Fruit fly (Drosophila melanogaster) whole organism, embryonic: Measurements from ENCODE around the gene Acp65Aa.

ENCODE experiments used
- Asciz ChIP-seq: fragments of 200-800 bp; sonication (Bioruptor generic); optimal IDR thresholded peaks from 2 replicates; lab custom pipeline; 2017; ENCODE audit warnings: missing biosample characterization, mild to moderate bottlenecking, missing genetic modification characterization, missing genetic modification reagents
- C15 ChIP-seq: fragments of 200-800 bp; sonication (Bioruptor generic); IDR thresholded peaks from 3 replicates; pipeline ENCODE4 v1.3.6; 2022; ENCODE audit warnings: missing biosample characterization, missing genetic modification characterization
- CG12104 ChIP-seq: fragments of 200-800 bp; sonication (Bioruptor generic); optimal IDR thresholded peaks from 3 replicates; lab custom pipeline; 2016; ENCODE audit warnings: missing biosample characterization, missing genetic modification characterization
- CG12744 ChIP-seq: fragments of 200-800 bp; sonication (Bioruptor generic); optimal IDR thresholded peaks from 2 replicates; lab custom pipeline; 2016; ENCODE audit warnings: missing biosample characterization, missing genetic modification characterization
- CG14050 ChIP-seq: fragments of 200-800 bp; sonication (Bioruptor generic); IDR thresholded peaks from 3 replicates; pipeline ENCODE4 v1.3.6; 2022; ENCODE audit warnings: missing biosample characterization, missing genetic modification characterization
- CG14441 ChIP-seq: fragments of 200-800 bp; sonication (Bioruptor generic); IDR thresholded peaks from 2 replicates; pipeline ENCODE4 v1.3.6; 2022; ENCODE audit warnings: missing biosample characterization, missing genetic modification characterization
- CG14667 ChIP-seq: fragments of 200-800 bp; sonication (Bioruptor generic); IDR thresholded peaks from 2 replicates; pipeline ENCODE4 v1.3.6; 2022; ENCODE audit warnings: missing biosample characterization, missing genetic modification characterization
- CG15601 ChIP-seq: fragments of 200-800 bp; sonication (Bioruptor generic); optimal IDR thresholded peaks from 3 replicates; lab custom pipeline; 2019; ENCODE audit warnings: missing biosample characterization, mild to moderate bottlenecking, missing genetic modification characterization, moderate library complexity
- CG17829 ChIP-seq: fragments of 200-800 bp; optimal IDR thresholded peaks from 2 replicates; lab custom pipeline; 2019; ENCODE audit warnings: missing biosample characterization, mild to moderate bottlenecking, missing genetic modification characterization, moderate library complexity
- CG18476 ChIP-seq: fragments of 200-800 bp; sonication (Bioruptor generic); optimal IDR thresholded peaks from 2 replicates; lab custom pipeline; 2016; ENCODE audit warnings: missing biosample characterization, mild to moderate bottlenecking, missing genetic modification characterization
- CG30020 ChIP-seq: fragments of 200-800 bp; optimal IDR thresholded peaks from 2 replicates; lab custom pipeline; 2019; ENCODE audit warnings: missing biosample characterization, mild to moderate bottlenecking, missing genetic modification characterization, moderate library complexity
- CG32767 ChIP-seq: fragments of 200-800 bp; sonication (Bioruptor generic); IDR thresholded peaks from 2 replicates; pipeline ENCODE4 v1.3.6; 2022; ENCODE audit warnings: missing biosample characterization, missing genetic modification characterization
- CG3407 ChIP-seq: fragments of 200-800 bp; sonication (Bioruptor generic); optimal IDR thresholded peaks from 2 replicates; lab custom pipeline; 2018; ENCODE audit warnings: missing biosample characterization, mild to moderate bottlenecking, missing genetic modification characterization
- CG4617 ChIP-seq: fragments of 200-800 bp; sonication (Bioruptor generic); optimal IDR thresholded peaks from 3 replicates; lab custom pipeline; 2016; ENCODE audit warnings: missing biosample characterization, missing genetic modification characterization, borderline replicate concordance
- CG5180 ChIP-seq: fragments of 200-800 bp; sonication (Bioruptor generic); optimal IDR thresholded peaks from 3 replicates; lab custom pipeline; 2017; ENCODE audit warnings: missing biosample characterization, missing genetic modification characterization, mild to moderate bottlenecking, moderate library complexity, missing genetic modification reagents
- CG6813 ChIP-seq: fragments of 200-800 bp; sonication (Bioruptor generic); optimal IDR thresholded peaks from 2 replicates; lab custom pipeline; 2017; ENCODE audit warnings: missing biosample characterization, missing genetic modification characterization, mild to moderate bottlenecking, moderate library complexity, missing genetic modification reagents
- CG7271 ChIP-seq: fragments of 200-800 bp; sonication (Bioruptor generic); optimal IDR thresholded peaks from 2 replicates; lab custom pipeline; 2018; ENCODE audit warnings: missing biosample characterization, mild to moderate bottlenecking, missing genetic modification characterization, moderate library complexity
- CG7839 ChIP-seq: fragments of 200-800 bp; sonication (Bioruptor generic); optimal IDR thresholded peaks from 3 replicates; lab custom pipeline; 2018; ENCODE audit warnings: missing biosample characterization, mild to moderate bottlenecking, missing genetic modification characterization, moderate library complexity
- CoRest ChIP-seq: fragments of 200-800 bp; sonication (Bioruptor generic); optimal IDR thresholded peaks from 3 replicates; lab custom pipeline; 2018; ENCODE audit warnings: missing biosample characterization, mild to moderate bottlenecking, missing genetic modification characterization, moderate library complexity
- D19A ChIP-seq: fragments of 200-800 bp; optimal IDR thresholded peaks from 3 replicates; lab custom pipeline; 2019; ENCODE audit warnings: missing biosample characterization, mild to moderate bottlenecking, missing genetic modification characterization, moderate library complexity
- Drgx ChIP-seq: fragments of 200-800 bp; sonication (Bioruptor generic); IDR thresholded peaks from 2 replicates; pipeline ENCODE4 v1.3.6; 2022; ENCODE audit warnings: missing biosample characterization, missing genetic modification characterization
- ERR ChIP-seq: fragments of 200-800 bp; sonication (Bioruptor generic); optimal IDR thresholded peaks from 2 replicates; lab custom pipeline; 2016; ENCODE audit warnings: missing biosample characterization, missing genetic modification characterization
- Fer2 ChIP-seq: fragments of 200-800 bp; sonication (Bioruptor generic); optimal IDR thresholded peaks from 2 replicates; lab custom pipeline; 2018; ENCODE audit warnings: missing biosample characterization, mild to moderate bottlenecking, missing genetic modification characterization, moderate library complexity
- Hey ChIP-seq: fragments of 200-800 bp; sonication (Bioruptor generic); optimal IDR thresholded peaks from 3 replicates; lab custom pipeline; 2018; ENCODE audit warnings: missing biosample characterization, mild to moderate bottlenecking, missing genetic modification characterization
- Hr51 ChIP-seq, 2 experiments: fragments of 200-800 bp; sonication (Bioruptor generic); optimal IDR thresholded peaks; 2 replicates in 1 of 2; 3 replicates in 1 of 2; lab custom pipeline; 2016 to 2018; ENCODE audit warnings: missing biosample characterization in 2 of 2, missing genetic modification characterization in 2 of 2, mild to moderate bottlenecking in 1 of 2, moderate library complexity in 1 of 2
- Opbp ChIP-seq: fragments of 200-800 bp; sonication (Bioruptor generic); IDR thresholded peaks from 3 replicates; pipeline ENCODE4 v1.3.6; 2022; ENCODE audit warnings: missing biosample characterization, missing genetic modification characterization; ENCODE audit not compliant: partially characterized antibody
- PHDP ChIP-seq: fragments of 200-800 bp; sonication (Bioruptor generic); optimal IDR thresholded peaks from 3 replicates; lab custom pipeline; 2018; ENCODE audit warnings: missing biosample characterization, mild to moderate bottlenecking, missing genetic modification characterization, moderate library complexity
- Spps ChIP-seq: fragments of 200-800 bp; sonication (Bioruptor generic); optimal IDR thresholded peaks from 2 replicates; lab custom pipeline; 2018; ENCODE audit warnings: missing biosample characterization, mild to moderate bottlenecking, missing genetic modification characterization
- Stat92E ChIP-seq, 3 experiments: fragments of >200 bp in 2 of 3; fragments of 200-800 bp in 1 of 3; sonication (Bioruptor generic) in 1 of 3; optimal IDR thresholded peaks; 2 replicates each; lab custom pipeline; 2017 to 2019; ENCODE audit warnings: missing biosample characterization in 3 of 3, missing genetic modification characterization in 3 of 3, mild to moderate bottlenecking in 1 of 3, moderate library complexity in 1 of 3
- Usf ChIP-seq: fragments of 200-800 bp; sonication (Bioruptor generic); optimal IDR thresholded peaks from 2 replicates; lab custom pipeline; 2017; ENCODE audit warnings: missing genotype, missing biosample characterization, missing genetic modification characterization
- ap ChIP-seq: fragments of 200-800 bp; sonication (Bioruptor generic); IDR thresholded peaks from 2 replicates; pipeline ENCODE4 v1.3.6; 2022; ENCODE audit warnings: missing biosample characterization, missing genetic modification characterization
- az2 ChIP-seq: fragments of 200-800 bp; sonication (Bioruptor generic); optimal IDR thresholded peaks from 3 replicates; lab custom pipeline; 2016; ENCODE audit warnings: missing biosample characterization, missing genetic modification characterization
- dan ChIP-seq: fragments of 200-800 bp; sonication (Bioruptor generic); IDR thresholded peaks from 2 replicates; pipeline ENCODE4 v1.3.6; 2022; ENCODE audit warnings: missing biosample characterization, missing genetic modification characterization
- ems ChIP-seq: fragments of 200-800 bp; sonication (Bioruptor generic); optimal IDR thresholded peaks from 3 replicates; lab custom pipeline; 2016; ENCODE audit warnings: missing biosample characterization, missing genetic modification characterization
- gce ChIP-seq: fragments of 200-800 bp; sonication (Bioruptor generic); IDR thresholded peaks from 3 replicates; pipeline ENCODE4 v1.3.6; 2022; ENCODE audit warnings: missing biosample characterization, missing genetic modification characterization
- gfzf ChIP-seq: fragments of 200-800 bp; sonication (Bioruptor generic); optimal IDR thresholded peaks from 2 replicates; lab custom pipeline; 2016; ENCODE audit warnings: missing biosample characterization, mild to moderate bottlenecking, missing genetic modification characterization, moderate library complexity
- hbn ChIP-seq: fragments of 200-800 bp; sonication (Bioruptor generic); IDR thresholded peaks from 2 replicates; pipeline ENCODE4 v1.3.6; 2022; ENCODE audit warnings: missing biosample characterization, missing genetic modification characterization; ENCODE audit not compliant: partially characterized antibody
- jing ChIP-seq: fragments of 200-800 bp; sonication (Bioruptor generic); optimal IDR thresholded peaks from 2 replicates; lab custom pipeline; 2018; ENCODE audit warnings: missing biosample characterization, mild to moderate bottlenecking, missing genetic modification characterization
- luna ChIP-seq: fragments of 200-800 bp; sonication (Bioruptor generic); optimal IDR thresholded peaks from 2 replicates; lab custom pipeline; 2016; ENCODE audit warnings: missing biosample characterization, missing genetic modification characterization
- nerfin-1 ChIP-seq: fragments of 200-800 bp; sonication (Bioruptor generic); optimal IDR thresholded peaks from 3 replicates; lab custom pipeline; 2019; ENCODE audit warnings: missing biosample characterization, mild to moderate bottlenecking, missing genetic modification characterization, moderate library complexity
- nmo ChIP-seq: fragments of 200-800 bp; sonication (Bioruptor generic); optimal IDR thresholded peaks from 2 replicates; lab custom pipeline; 2018; ENCODE audit warnings: missing biosample characterization, mild to moderate bottlenecking, missing genetic modification characterization, moderate library complexity
- oc ChIP-seq: fragments of 200-800 bp; sonication (Bioruptor generic); optimal IDR thresholded peaks from 2 replicates; lab custom pipeline; 2018; ENCODE audit warnings: missing biosample characterization, mild to moderate bottlenecking, missing genetic modification characterization, moderate library complexity
- pan ChIP-seq, 4 experiments: fragments of >200 bp in 3 of 4; fragments of 200-800 bp in 1 of 4; sonication (Bioruptor generic) in 1 of 4; optimal IDR thresholded peaks in 3 of 4; IDR thresholded peaks in 1 of 4; 2 replicates each; pipeline versions ENCODE4 v1.3.6 to Lab custom; 2017 to 2022; ENCODE audit warnings: missing biosample characterization in 2 of 4, missing genetic modification characterization in 2 of 4, mixed read lengths in 1 of 4
- ranshi ChIP-seq: fragments of 200-800 bp; sonication (Bioruptor generic); IDR thresholded peaks from 2 replicates; pipeline ENCODE4 v1.3.6; 2022; ENCODE audit warnings: missing biosample characterization, missing genetic modification characterization
- stc ChIP-seq: fragments of 200-800 bp; sonication (Bioruptor generic); IDR thresholded peaks from 2 replicates; pipeline ENCODE4 v1.3.6; 2022; ENCODE audit warnings: missing biosample characterization, missing genetic modification characterization
- tio ChIP-seq: fragments of 200-800 bp; sonication (Bioruptor generic); optimal IDR thresholded peaks from 2 replicates; lab custom pipeline; 2017; ENCODE audit warnings: missing biosample characterization, missing genetic modification characterization, inconsistent platforms
- zfh2 ChIP-seq: fragments of 200-800 bp; sonication (Bioruptor generic); optimal IDR thresholded peaks from 2 replicates; lab custom pipeline; 2016; ENCODE audit warnings: missing biosample characterization, missing genetic modification characterization

Gene Acp65Aa

DNA sequence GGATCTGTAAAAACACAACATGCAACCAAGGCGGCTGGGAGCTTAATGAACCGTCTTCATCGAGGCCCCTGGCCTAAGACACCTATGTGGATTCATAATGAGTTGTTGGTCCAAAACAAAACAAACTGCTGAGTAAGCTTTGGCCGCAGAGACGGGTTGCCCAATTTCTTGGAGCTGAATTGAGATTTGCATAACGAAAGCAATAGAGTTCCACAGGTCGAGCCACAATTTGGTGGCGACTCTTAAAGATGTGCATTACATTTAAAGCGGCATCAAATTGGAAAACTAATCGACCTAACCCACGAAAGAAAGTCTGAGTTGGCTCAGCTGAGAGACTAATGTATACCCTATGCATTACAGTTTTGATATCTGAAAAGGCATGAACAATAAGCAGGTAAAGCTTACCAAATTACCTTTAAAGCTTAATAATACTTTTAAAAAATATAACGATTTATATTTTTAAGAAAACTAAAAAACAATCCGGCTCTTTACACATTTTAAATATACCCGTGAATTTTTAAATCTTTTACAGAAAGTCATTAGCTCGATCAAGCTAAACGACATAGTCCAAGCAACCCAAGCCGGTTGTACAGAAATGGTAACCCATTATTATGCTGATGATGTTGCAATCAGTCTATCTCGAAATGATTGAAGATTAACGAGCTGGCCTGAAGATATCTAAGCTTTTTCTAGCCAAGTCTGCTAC lies 4.9 kb upstream of the Acp65Aa start, which contains the start of gene CG13297 (continued):
- TF ChIP-seq Fer2 (tag; lab: Kevin White, UChicago) (no peak), luna (GFP tag; lab: Kevin White, UChicago) (no peak), CG17829 (peak; percentile 61), Spps (tag; lab: Kevin White, UChicago) (peak; percentile 5), Hr51 (GFP tag; optimal IDR thresholded peaks at IDR 0.05; lab: Kevin White, UChicago) (peak in 1 of 2 experiments; percentile 84), CG14667 (no peak), ems (GFP tag; lab: Kevin White, UChicago) (no peak), Drgx (GFP tag; lab: Robert Waterston, UW) (peak; percentile 37; the same call in 1 of the 2 replicates), nmo (GFP tag; lab: Kevin White, UChicago) (peak; percentile 66), CG15601 (tag; lab: Kevin White, UChicago) (no peak), stc (GFP tag; lab: Robert Waterston, UW) (peak; percentile 53; the same call in 1 of the 2 replicates), hbn (GFP tag; lab: Robert Waterston, UW) (no peak), gce (GFP tag; lab: Robert Waterston, UW) (no peak), zfh2 (GFP tag; lab: Kevin White, UChicago) (no peak), CG7839 (peak; percentile 64), tio (GFP tag; lab: Kevin White, UChicago) (peak; percentile 32), C15 (GFP tag; lab: Robert Waterston, UW) (no peak), CG4617 (no peak), CG7271 (tag; lab: Kevin White, UChicago) (no peak), jing (GFP tag; lab: Kevin White, UChicago) (peak; percentile 38), CG3407 (GFP tag; lab: Kevin White, UChicago) (no peak), CG12104 (GFP tag; lab: Kevin White, UChicago) (peak; percentile 27), ap (GFP tag; lab: Robert Waterston, UW) (0 out of 2 replicates have a peak, but pooled peaks have one; percentile 14), CG14441 (GFP tag; lab: Robert Waterston, UW) (peak; percentile 60), ERR (no peak), Usf (GFP tag; lab: Kevin White, UChicago) (no peak), CG12744 (GFP tag; lab: Kevin White, UChicago) (no peak), az2 (GFP tag; lab: Kevin White, UChicago) (peak; percentile 42), gfzf (no peak), CG18476 (GFP tag; lab: Kevin White, UChicago) (peak; percentile 32), Opbp (GFP tag; lab: Robert Waterston, UW) (no peak), Hey (tag; lab: Kevin White, UChicago) (no peak), CG32767 (peak; percentile 69; the same call in 1 of the 2 replicates), Asciz (GFP tag; lab: Kevin White, UChicago) (peak; percentile 64), CG14050 (no peak), CG6813 (GFP tag; lab: Kevin White, UChicago) (peak; percentile 17), PHDP (tag; lab: Kevin White, UChicago) (peak; percentile 40), CG30020 (tag; lab: Kevin White, UChicago) (no peak), CG5180 (peak; percentile 63), dan (GFP tag; lab: Robert Waterston, UW) (no peak), D19A (tag; lab: Kevin White, UChicago) (peak; percentile 80), CoRest (peak; percentile 69), oc (tag; lab: Kevin White, UChicago) (peak; percentile 16), Stat92E (GFP tag; optimal IDR thresholded peaks at IDR 0.05; lab: Kevin White, UChicago) (no peak), nerfin-1 (tag; lab: Kevin White, UChicago) (peak; percentile 64), pan (optimal IDR thresholded peaks at IDR 0.05; lab: Kevin White, UChicago) (no peak), pan (GFP tag; optimal IDR thresholded peaks at IDR 0.05 in 1 of 2, IDR thresholded peaks at IDR 0.05 in 1 of 2) (peak in 1 of 2 experiments; percentile 74), ranshi (GFP tag; lab: Robert Waterston, UW) (peak; percentile 21; the same call in 1 of the 2 replicates)
